Worm (Caenorhabditis elegans) whole organism, late embryonic: Measurements from ENCODE around the gene Y49E10.21.

ENCODE experiments used
- F13H6.1 ChIP-seq: sonication (generic microtip); optimal IDR thresholded peaks from 2 replicates; lab custom pipeline; 2016; ENCODE audit warnings: missing genetic modification characterization, missing compliant biosample characterization
- ahr-1 ChIP-seq: sonication (generic microtip); optimal IDR thresholded peaks from 2 replicates; lab custom pipeline; 2016; ENCODE audit warnings: missing genetic modification characterization, missing compliant biosample characterization
- ceh-14 ChIP-seq: sonication (generic microtip); optimal IDR thresholded peaks from 2 replicates; lab custom pipeline; 2016; ENCODE audit warnings: missing genotype, missing genetic modification characterization, missing compliant biosample characterization
- ceh-19 ChIP-seq: fragments of 200-800 bp; sonication (Bioruptor generic); optimal IDR thresholded peaks from 2 replicates; lab custom pipeline; 2018; ENCODE audit warnings: mild to moderate bottlenecking, missing genetic modification characterization, missing compliant biosample characterization
- ceh-2 ChIP-seq: sonication (generic microtip); optimal IDR thresholded peaks from 2 replicates; lab custom pipeline; 2016; ENCODE audit warnings: missing genotype, missing genetic modification characterization, missing compliant biosample characterization
- ceh-22 ChIP-seq: sonication (generic microtip); optimal IDR thresholded peaks from 2 replicates; lab custom pipeline; 2017; ENCODE audit warnings: missing biosample characterization, missing genetic modification characterization
- ceh-24 ChIP-seq: sonication (generic microtip); optimal IDR thresholded peaks from 2 replicates; lab custom pipeline; 2016; ENCODE audit warnings: mild to moderate bottlenecking, missing genetic modification characterization, missing compliant biosample characterization
- ceh-31 ChIP-seq: sonication (generic microtip); optimal IDR thresholded peaks from 2 replicates; lab custom pipeline; 2016; ENCODE audit warnings: missing genetic modification characterization, missing compliant biosample characterization
- ceh-45 ChIP-seq: fragments of 200-800 bp; sonication (Bioruptor generic); IDR thresholded peaks from 2 replicates; pipeline ENCODE4 v1.3.6; 2022; ENCODE audit warnings: missing genetic modification reagents, missing genetic modification characterization, missing compliant biosample characterization
- ceh-48 ChIP-seq: sonication (generic microtip); optimal IDR thresholded peaks from 2 replicates; lab custom pipeline; 2016; ENCODE audit warnings: missing genetic modification characterization, inconsistent platforms, missing compliant biosample characterization
- dve-1 ChIP-seq: sonication (generic microtip); optimal IDR thresholded peaks from 2 replicates; lab custom pipeline; 2017; ENCODE audit warnings: antibody characterized with exemption, mild to moderate bottlenecking, missing genetic modification characterization, missing compliant biosample characterization
- elt-2 ChIP-seq: sonication (generic microtip); optimal IDR thresholded peaks from 2 replicates; lab custom pipeline; 2016; ENCODE audit warnings: missing genetic modification reagents, missing genetic modification characterization, missing compliant biosample characterization
- elt-4 ChIP-seq: sonication (generic microtip); optimal IDR thresholded peaks from 2 replicates; lab custom pipeline; 2016; ENCODE audit warnings: missing genetic modification characterization, missing compliant biosample characterization
- ets-4 ChIP-seq: sonication (generic microtip); optimal IDR thresholded peaks from 2 replicates; lab custom pipeline; 2016; ENCODE audit warnings: missing genetic modification characterization, missing compliant biosample characterization
- eyg-1 ChIP-seq: sonication (generic microtip); optimal IDR thresholded peaks from 2 replicates; lab custom pipeline; 2016; ENCODE audit warnings: missing genotype, missing genetic modification characterization, missing compliant biosample characterization
- fax-1 ChIP-seq: sonication (generic microtip); optimal IDR thresholded peaks from 2 replicates; lab custom pipeline; 2016; ENCODE audit warnings: missing genotype, missing genetic modification characterization, missing compliant biosample characterization
- fkh-6 ChIP-seq: sonication (generic microtip); optimal IDR thresholded peaks from 2 replicates; lab custom pipeline; 2016; ENCODE audit warnings: missing genetic modification characterization, missing compliant biosample characterization
- hlh-13 ChIP-seq: fragments of 200-800 bp; sonication (Bioruptor generic); optimal IDR thresholded peaks from 2 replicates; lab custom pipeline; 2018; ENCODE audit warnings: mild to moderate bottlenecking, missing genetic modification characterization, missing compliant biosample characterization
- hlh-8 ChIP-seq: sonication (generic microtip); optimal IDR thresholded peaks from 2 replicates; lab custom pipeline; 2016; ENCODE audit warnings: missing genotype, missing genetic modification characterization, missing compliant biosample characterization
- lim-6 ChIP-seq: sonication (generic microtip); optimal IDR thresholded peaks from 2 replicates; lab custom pipeline; 2016; ENCODE audit warnings: missing genetic modification characterization, missing compliant biosample characterization
- lin-11 ChIP-seq: fragments of 200-800 bp; sonication (Bioruptor generic); optimal IDR thresholded peaks from 2 replicates; lab custom pipeline; 2018; ENCODE audit warnings: mild to moderate bottlenecking, missing genetic modification characterization, missing compliant biosample characterization
- madf-2 ChIP-seq: sonication (generic microtip); optimal IDR thresholded peaks from 2 replicates; lab custom pipeline; 2017; ENCODE audit warnings: missing genetic modification characterization, missing compliant biosample characterization
- nfya-1 ChIP-seq: sonication (generic microtip); optimal IDR thresholded peaks from 2 replicates; lab custom pipeline; 2017; ENCODE audit warnings: missing genetic modification characterization, mild to moderate bottlenecking, missing compliant biosample characterization, antibody characterized with exemption, moderate library complexity
- nhr-11 ChIP-seq: fragments of 150-350 bp; optimal IDR thresholded peaks from 2 replicates; lab custom pipeline; 2014; ENCODE audit warnings: missing biosample characterization, missing genetic modification characterization
- odd-2 ChIP-seq: sonication (generic microtip); optimal IDR thresholded peaks from 2 replicates; lab custom pipeline; 2017; ENCODE audit warnings: antibody characterized with exemption, mild to moderate bottlenecking, missing genetic modification characterization, missing compliant biosample characterization
- pat-9 ChIP-seq: fragments of 200-800 bp; sonication (Bioruptor generic); optimal IDR thresholded peaks from 2 replicates; lab custom pipeline; 2018; ENCODE audit warnings: mild to moderate bottlenecking, missing genetic modification characterization, moderate library complexity, missing compliant biosample characterization
- pax-1 ChIP-seq: fragments of 150-350 bp; optimal IDR thresholded peaks from 2 replicates; lab custom pipeline; 2014; ENCODE audit warnings: missing biosample characterization, missing genetic modification characterization
- pha-4 ChIP-seq: fragments of 150-350 bp; optimal IDR thresholded peaks from 2 replicates; lab custom pipeline; 2018; ENCODE audit warnings: missing biosample characterization, missing genetic modification reagents, missing genetic modification characterization
- pqm-1 ChIP-seq: sonication (generic microtip); optimal IDR thresholded peaks from 2 replicates; lab custom pipeline; 2016; ENCODE audit warnings: missing genetic modification characterization, missing compliant biosample characterization
- ref-2 ChIP-seq: sonication (generic microtip); optimal IDR thresholded peaks from 2 replicates; lab custom pipeline; 2016; ENCODE audit warnings: missing genetic modification characterization, missing compliant biosample characterization
- rnt-1 ChIP-seq: sonication (generic microtip); optimal IDR thresholded peaks from 2 replicates; lab custom pipeline; 2016; ENCODE audit warnings: missing genetic modification characterization, missing compliant biosample characterization
- sdc-2 ChIP-seq: sonication (generic microtip); optimal IDR thresholded peaks from 2 replicates; lab custom pipeline; 2016; ENCODE audit warnings: missing genotype, missing genetic modification characterization, missing compliant biosample characterization
- sox-4 ChIP-seq: sonication (generic microtip); optimal IDR thresholded peaks from 2 replicates; lab custom pipeline; 2017; ENCODE audit warnings: mild to moderate bottlenecking, missing genetic modification characterization, inconsistent platforms, missing compliant biosample characterization
- tbx-2 ChIP-seq: sonication (generic microtip); optimal IDR thresholded peaks from 2 replicates; lab custom pipeline; 2016; ENCODE audit warnings: missing genetic modification characterization, missing compliant biosample characterization
- tbx-7 ChIP-seq: sonication (generic microtip); optimal IDR thresholded peaks from 2 replicates; lab custom pipeline; 2016; ENCODE audit warnings: missing genotype, missing genetic modification characterization, missing compliant biosample characterization
- ttx-3 ChIP-seq: sonication (generic microtip); optimal IDR thresholded peaks from 2 replicates; lab custom pipeline; 2016; ENCODE audit warnings: missing genetic modification reagents, missing genetic modification characterization, missing compliant biosample characterization
- unc-42 ChIP-seq: sonication (generic microtip); optimal IDR thresholded peaks from 2 replicates; lab custom pipeline; 2016; ENCODE audit warnings: missing genotype, missing genetic modification characterization, missing compliant biosample characterization

The Y49E10.21 gene

DNA sequence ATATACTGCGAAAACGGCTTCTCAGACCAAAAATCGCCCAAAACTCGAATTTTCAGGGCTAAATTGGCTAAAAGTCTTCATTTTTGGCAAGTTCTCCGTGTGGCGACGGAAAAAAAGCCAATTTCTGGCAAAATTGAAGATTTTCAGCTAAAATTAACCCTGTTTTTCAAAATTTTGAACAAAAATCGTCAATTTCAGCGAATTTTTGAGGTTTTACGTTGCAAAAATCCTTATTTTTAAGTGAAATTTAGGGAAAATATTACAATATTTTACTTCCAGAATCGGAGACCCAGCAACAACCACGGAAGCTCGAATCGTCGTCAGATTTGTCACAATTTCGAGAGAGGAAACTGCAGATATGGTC lies 29.2 kb upstream of the Y49E10.21 start:
- TF ChIP-seq ceh-22 (tag; lab: Kevin White, UChicago) (no peak), sdc-2 (no peak), nfya-1 (tag; lab: Kevin White, UChicago) (no peak), ceh-24 (tag; lab: Kevin White, UChicago) (no peak), ref-2 (no peak), fkh-6 (tag; lab: Kevin White, UChicago) (no peak), ttx-3 (tag; lab: Kevin White, UChicago) (no peak), ceh-48 (tag; lab: Kevin White, UChicago) (no peak), dve-1 (tag; lab: Kevin White, UChicago) (no peak), nhr-11 (tag; lab: Kevin White, UChicago) (no peak)

DNA sequence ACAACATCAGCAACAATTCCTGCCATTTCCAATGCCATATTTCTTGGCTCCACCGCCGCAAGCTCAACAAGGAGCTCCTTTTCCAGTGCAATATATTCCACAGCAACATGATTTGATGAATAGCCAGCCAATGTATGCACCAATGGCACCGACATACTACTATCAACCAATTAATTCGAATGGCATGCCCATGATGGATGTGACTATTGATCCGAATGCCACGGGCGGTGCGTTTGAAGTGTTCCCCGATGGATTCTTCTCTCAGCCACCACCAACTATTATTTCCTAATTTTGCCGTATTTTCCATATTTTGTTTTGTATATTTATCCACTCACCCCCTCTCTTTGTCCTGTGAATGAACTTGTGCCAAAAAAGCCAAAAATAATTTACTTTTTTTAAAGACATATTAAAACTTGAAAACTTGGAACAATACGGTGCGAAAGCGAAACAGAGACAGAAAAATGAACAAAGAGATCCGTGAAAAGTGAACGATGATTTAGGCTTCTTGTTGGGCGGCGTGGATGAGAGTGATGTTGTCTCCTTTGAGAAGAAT lies 28.5 kb upstream of the Y49E10.21 start:
- no peak for TF ChIP-seq ceh-19 (GFP tag; lab: Kevin White, UChicago)
- no peak for TF ChIP-seq ceh-24 (tag; lab: Kevin White, UChicago)
- TF ChIP-seq odd-2 (tag; lab: Kevin White, UChicago) = no peak
- no peak for TF ChIP-seq fax-1 (tag; lab: Kevin White, UChicago)
- no peak for TF ChIP-seq F13H6.1 (tag; lab: Kevin White, UChicago)
- TF ChIP-seq, all 69 proteins: peak for 0

DNA sequence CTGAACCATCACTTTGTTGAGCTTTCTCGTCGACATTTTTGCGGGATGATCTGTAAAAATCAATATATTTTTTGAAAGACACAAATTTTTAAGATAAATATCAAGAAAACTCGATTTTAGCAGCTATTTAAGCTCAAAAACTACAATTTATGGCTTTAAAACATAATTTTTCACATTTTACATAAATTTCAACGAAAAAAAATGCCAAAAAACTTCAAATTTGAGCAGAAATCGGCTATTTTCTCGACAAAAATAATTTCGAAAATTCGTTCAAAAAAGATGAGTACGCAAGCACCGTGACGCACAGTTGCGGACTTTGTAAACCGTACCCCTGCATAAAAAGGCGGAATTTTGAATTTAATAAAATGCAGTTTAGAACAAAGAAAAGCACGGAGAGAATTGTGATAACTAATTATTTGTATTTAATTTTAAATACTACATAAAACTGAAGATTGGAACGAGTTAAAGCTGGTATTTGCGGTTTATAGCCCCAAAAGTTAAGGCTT lies 27.8 kb upstream of the Y49E10.21 start, which contains the start of gene snr-6:
Gene snr-6, minus strand, starts transcription at position 51 of the 506 bp plus-strand sequence.
- TF ChIP-seq pqm-1 (tag; lab: Kevin White, UChicago) = peak; percentile 16
- TF ChIP-seq dve-1 (tag; lab: Kevin White, UChicago) = no peak
- TF ChIP-seq fax-1 (tag; lab: Kevin White, UChicago) = no peak
- TF ChIP-seq sox-4 (tag; lab: Kevin White, UChicago) = no peak
- peak; percentile 63 for TF ChIP-seq unc-42 (tag; lab: Kevin White, UChicago)
- TF ChIP-seq ceh-45 (GFP tag; lab: Robert Waterston, UW) = no peak
- TF ChIP-seq madf-2 (tag; lab: Kevin White, UChicago) = no peak
- no peak for TF ChIP-seq pha-4
- peak; percentile 13 for TF ChIP-seq ceh-48 (tag; lab: Kevin White, UChicago)
- TF ChIP-seq hlh-13 = no peak
- TF ChIP-seq eyg-1 (tag; lab: Kevin White, UChicago) = no peak
- TF ChIP-seq pat-9 (tag; lab: Kevin White, UChicago) = no peak
- no peak for TF ChIP-seq rnt-1 (tag; lab: Kevin White, UChicago)
- peak; percentile 17 for TF ChIP-seq elt-2 (tag; lab: Kevin White, UChicago)
- peak; percentile 18 for TF ChIP-seq ceh-14 (tag; lab: Kevin White, UChicago)
- no peak for TF ChIP-seq elt-4 (tag; lab: Kevin White, UChicago)
- peak; percentile 84 for TF ChIP-seq nfya-1 (tag; lab: Kevin White, UChicago)
- peak; percentile 24 for TF ChIP-seq ceh-31 (tag; lab: Kevin White, UChicago)
- peak; percentile 7 for TF ChIP-seq ceh-2
- peak; percentile 55 for TF ChIP-seq pax-1 (tag; lab: Kevin White, UChicago)
- TF ChIP-seq fkh-6 (tag; lab: Kevin White, UChicago) = no peak
- no peak for TF ChIP-seq odd-2 (tag; lab: Kevin White, UChicago)
- TF ChIP-seq tbx-7 = no peak
- peak; percentile 2 for TF ChIP-seq ets-4 (tag; lab: Kevin White, UChicago)
- peak; percentile 41 for TF ChIP-seq tbx-2 (tag; lab: Kevin White, UChicago)
- no peak for TF ChIP-seq ahr-1 (tag; lab: Kevin White, UChicago)
- no peak for TF ChIP-seq lin-11

DNA sequence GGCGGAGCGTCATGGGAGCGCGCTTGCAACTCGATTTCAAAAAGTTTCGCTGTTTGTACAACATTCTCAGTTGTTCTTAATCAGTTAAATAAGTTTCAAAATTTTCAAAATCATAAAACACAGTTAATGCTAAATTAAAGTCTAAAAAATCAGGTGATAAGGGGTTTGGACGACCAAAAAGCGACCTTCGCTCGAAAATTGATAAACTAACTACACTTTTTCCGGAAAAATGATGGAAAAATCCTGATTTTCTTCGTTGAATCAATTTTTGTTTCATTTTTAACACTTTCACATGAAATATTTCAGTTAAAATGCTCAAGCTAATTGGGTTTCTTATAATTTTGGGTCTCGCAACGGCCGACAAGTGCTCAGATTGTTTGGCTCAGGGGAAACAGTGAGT lies 27.2 kb upstream of the Y49E10.21 start, which contains the start of gene Y49E10.16:
Gene Y49E10.16, plus strand, starts transcription at position 301 of the 400 bp plus-strand sequence.
- no peak for TF ChIP-seq odd-2 (tag; lab: Kevin White, UChicago)
- no peak for TF ChIP-seq lim-6 (tag; lab: Kevin White, UChicago)
- no peak for TF ChIP-seq rnt-1 (tag; lab: Kevin White, UChicago)
- TF ChIP-seq hlh-8 = no peak
- TF ChIP-seq ets-4 (tag; lab: Kevin White, UChicago) = no peak
